Worm (Caenorhabditis elegans) whole organism, L3 larva: ENCODE results near the gene twf-2.

Experiments used
- ceh-16 ChIP-seq: sonication (generic microtip); optimal IDR thresholded peaks from 2 replicates; lab custom pipeline; 2017; ENCODE audit warnings: missing biosample characterization, missing genetic modification characterization
- mml-1 ChIP-seq: fragments of 150-350 bp; sonication (generic microtip); optimal IDR thresholded peaks from 3 replicates; lab custom pipeline; 2014; ENCODE audit warnings: missing biosample characterization, missing genetic modification characterization
- nhr-25 ChIP-seq: sonication (generic microtip); optimal IDR thresholded peaks from 2 replicates; lab custom pipeline; 2017; ENCODE audit warnings: missing biosample characterization, missing genetic modification characterization
- nhr-28 ChIP-seq: fragments of 150-350 bp; optimal IDR thresholded peaks from 2 replicates; lab custom pipeline; 2014; ENCODE audit warnings: missing biosample characterization, missing genetic modification characterization
- skn-1 ChIP-seq: fragments of 150-350 bp; optimal IDR thresholded peaks from 2 replicates; lab custom pipeline; 2014; ENCODE audit warnings: missing biosample characterization, missing genetic modification characterization
- tbx-2 ChIP-seq: sonication (generic microtip); optimal IDR thresholded peaks from 2 replicates; lab custom pipeline; 2016; ENCODE audit warnings: mild to moderate bottlenecking, missing genetic modification characterization, missing compliant biosample characterization
- unc-62 ChIP-seq: fragments of 150-350 bp; sonication (generic microtip); optimal IDR thresholded peaks from 4 replicates; lab custom pipeline; 2014; ENCODE audit warnings: missing biosample characterization, missing genetic modification reagents, missing genetic modification characterization

DNA sequence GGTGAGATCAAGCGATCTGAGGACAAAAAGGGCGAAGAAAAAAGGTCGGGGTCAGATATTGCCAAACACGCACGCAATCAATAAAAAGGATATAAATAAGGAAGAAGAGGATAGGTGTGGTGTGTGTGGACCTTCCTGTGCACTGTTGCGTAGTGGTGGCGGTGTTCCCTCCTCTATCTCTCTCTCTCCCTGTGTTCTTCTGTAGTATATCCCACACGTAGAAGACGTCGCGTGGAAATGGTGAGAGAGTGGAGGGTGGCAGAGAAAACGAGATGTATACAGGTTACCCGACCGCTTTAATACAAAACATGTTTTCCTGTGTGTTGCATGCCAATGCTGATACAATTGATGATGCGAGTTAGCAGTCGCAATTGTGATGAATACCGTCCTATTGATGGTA lies 31.4 kb upstream of the twf-2 start:
- TF ChIP-seq unc-62 (GFP tag; lab: Kevin White, UChicago) (no peak), skn-1 (no peak), nhr-25 (peak; percentile 58), mml-1 (tag; lab: Kevin White, UChicago) (no peak), ceh-16 (tag; lab: Kevin White, UChicago) (no peak), tbx-2 (no peak), nhr-28 (tag; lab: Kevin White, UChicago) (no peak)
